Worm (Caenorhabditis elegans): ENCODE results near the gene pal-1.

- no peak for TF ChIP-seq T22C8.4 (GFP tag; IDR thresholded peaks at IDR 0.05)
- no peak for TF ChIP-seq ztf-23 (GFP tag; IDR thresholded peaks at IDR 0.05)
These were observed 10.5 kb upstream of the pal-1 start, which contains the start of gene F26A1.7 for ce11 chrIII:4819843-4820242.

Measured in whole organism, midembryonic.